Fruit fly (Drosophila melanogaster) whole organism, embryonic: ENCODE data around the gene mRpL28.

Source experiments
- CG10321 ChIP-seq: fragments of 200-800 bp; sonication (Bioruptor generic); IDR thresholded peaks from 2 replicates; pipeline ENCODE4 v1.3.6; 2022; ENCODE audit warnings: missing biosample characterization, missing genetic modification characterization
- CG11247 ChIP-seq: fragments of 200-800 bp; sonication (Bioruptor generic); IDR thresholded peaks from 2 replicates; pipeline ENCODE4 v1.3.6; 2022; ENCODE audit warnings: missing biosample characterization, missing genetic modification characterization
- CG11696 ChIP-seq: fragments of 200-800 bp; sonication (Bioruptor generic); IDR thresholded peaks from 2 replicates; pipeline ENCODE4 v1.3.6; 2022; ENCODE audit warnings: missing biosample characterization, missing genetic modification characterization
- CG12299 ChIP-seq: fragments of 200-800 bp; sonication (Bioruptor generic); optimal IDR thresholded peaks from 2 replicates; lab custom pipeline; 2018; ENCODE audit warnings: missing biosample characterization, mild to moderate bottlenecking, missing genetic modification characterization
- CG13287 ChIP-seq: fragments of 200-800 bp; sonication (Bioruptor generic); IDR thresholded peaks from 2 replicates; pipeline ENCODE4 v1.3.6; 2022; ENCODE audit warnings: missing biosample characterization, missing genetic modification characterization; ENCODE audit not compliant: partially characterized antibody
- CG16813 ChIP-seq: fragments of 200-800 bp; sonication (Bioruptor generic); IDR thresholded peaks from 3 replicates; pipeline ENCODE4 v1.3.6; 2022; ENCODE audit warnings: missing biosample characterization, missing genetic modification characterization; ENCODE audit not compliant: partially characterized antibody
- CG16815 ChIP-seq: fragments of 200-800 bp; sonication (Bioruptor generic); optimal IDR thresholded peaks from 3 replicates; lab custom pipeline; 2017; ENCODE audit warnings: missing biosample characterization, mild to moderate bottlenecking, missing genetic modification characterization
- CG17328 ChIP-seq: fragments of 200-800 bp; sonication (Bioruptor generic); IDR thresholded peaks from 2 replicates; pipeline ENCODE4 v1.3.6; 2022; ENCODE audit warnings: missing biosample characterization, missing genetic modification characterization
- CG18262 ChIP-seq: fragments of 200-800 bp; optimal IDR thresholded peaks from 3 replicates; lab custom pipeline; 2019; ENCODE audit warnings: missing biosample characterization, mild to moderate bottlenecking, missing genetic modification characterization, moderate library complexity
- CG18476 ChIP-seq: fragments of 200-800 bp; sonication (Bioruptor generic); optimal IDR thresholded peaks from 2 replicates; lab custom pipeline; 2016; ENCODE audit warnings: missing biosample characterization, mild to moderate bottlenecking, missing genetic modification characterization
- CG2129 ChIP-seq: fragments of 200-800 bp; sonication (Bioruptor generic); IDR thresholded peaks from 2 replicates; pipeline ENCODE4 v1.3.6; 2022; ENCODE audit warnings: missing biosample characterization, missing genetic modification characterization; ENCODE audit not compliant: partially characterized antibody
- CG30020 ChIP-seq: fragments of 200-800 bp; optimal IDR thresholded peaks from 2 replicates; lab custom pipeline; 2019; ENCODE audit warnings: missing biosample characterization, mild to moderate bottlenecking, missing genetic modification characterization, moderate library complexity
- CG31224 ChIP-seq: fragments of 200-800 bp; sonication (Bioruptor generic); IDR thresholded peaks from 2 replicates; pipeline ENCODE4 v1.3.6; 2022; ENCODE audit warnings: missing biosample characterization, missing genetic modification characterization
- CG31388 ChIP-seq: fragments of 200-800 bp; sonication (Bioruptor generic); optimal IDR thresholded peaks from 2 replicates; lab custom pipeline; 2016; ENCODE audit warnings: missing biosample characterization, missing genetic modification characterization
- CG32772 ChIP-seq: fragments of 200-800 bp; sonication (Bioruptor generic); IDR thresholded peaks from 2 replicates; pipeline ENCODE4 v1.3.6; 2022; ENCODE audit warnings: missing biosample characterization, missing genetic modification characterization
- CG3995 ChIP-seq: fragments of 200-800 bp; sonication (Bioruptor generic); optimal IDR thresholded peaks from 3 replicates; lab custom pipeline; 2016; ENCODE audit warnings: missing biosample characterization, missing genetic modification characterization
- CG7839 ChIP-seq: fragments of 200-800 bp; sonication (Bioruptor generic); optimal IDR thresholded peaks from 3 replicates; lab custom pipeline; 2018; ENCODE audit warnings: missing biosample characterization, mild to moderate bottlenecking, missing genetic modification characterization, moderate library complexity
- CG8089 ChIP-seq: fragments of 200-800 bp; sonication (Bioruptor generic); optimal IDR thresholded peaks from 3 replicates; lab custom pipeline; 2016; ENCODE audit warnings: missing biosample characterization, missing genetic modification characterization
- CG8944 ChIP-seq: fragments of 200-800 bp; sonication (Bioruptor generic); optimal IDR thresholded peaks from 3 replicates; lab custom pipeline; 2016; ENCODE audit warnings: missing biosample characterization, missing genetic modification characterization
- CG9876 ChIP-seq: fragments of 200-800 bp; sonication (Bioruptor generic); optimal IDR thresholded peaks from 2 replicates; lab custom pipeline; 2016; ENCODE audit warnings: missing biosample characterization, missing genetic modification characterization
- Doc3 ChIP-seq: fragments of 200-800 bp; sonication (Bioruptor generic); IDR thresholded peaks from 3 replicates; pipeline ENCODE4 v1.3.6; 2022; ENCODE audit warnings: missing biosample characterization, missing genetic modification characterization; ENCODE audit not compliant: partially characterized antibody
- Elba2 ChIP-seq: fragments of 200-800 bp; sonication (Bioruptor generic); optimal IDR thresholded peaks from 3 replicates; lab custom pipeline; 2016; ENCODE audit warnings: missing biosample characterization, missing genetic modification characterization
- Fer2 ChIP-seq: fragments of 200-800 bp; sonication (Bioruptor generic); optimal IDR thresholded peaks from 2 replicates; lab custom pipeline; 2018; ENCODE audit warnings: missing biosample characterization, mild to moderate bottlenecking, missing genetic modification characterization, moderate library complexity
- Hr39 ChIP-seq: fragments of >200 bp; optimal IDR thresholded peaks from 2 replicates; lab custom pipeline; 2017
- Hr78 ChIP-seq, 2 experiments: fragments of 200-800 bp in 1 of 2; fragments of >200 bp in 1 of 2; sonication (Bioruptor generic) in 1 of 2; optimal IDR thresholded peaks; 2 replicates each; lab custom pipeline; 2017 to 2019; ENCODE audit warnings: missing biosample characterization in 2 of 2, missing genetic modification characterization in 2 of 2, mild to moderate bottlenecking in 1 of 2, moderate library complexity in 1 of 2
- Meics ChIP-seq: fragments of 200-800 bp; sonication (Bioruptor generic); optimal IDR thresholded peaks from 2 replicates; lab custom pipeline; 2017; ENCODE audit warnings: missing biosample characterization, mild to moderate bottlenecking, missing genetic modification characterization
- NC2α ChIP-seq: fragments of 200-800 bp; sonication (Bioruptor generic); optimal IDR thresholded peaks from 2 replicates; lab custom pipeline; 2016; ENCODE audit warnings: missing biosample characterization, missing genetic modification characterization
- NC2β ChIP-seq: fragments of 200-800 bp; sonication (Bioruptor generic); optimal IDR thresholded peaks from 2 replicates; lab custom pipeline; 2016; ENCODE audit warnings: missing biosample characterization, missing genetic modification characterization
- NFAT ChIP-seq: fragments of 200-800 bp; sonication (Bioruptor generic); IDR thresholded peaks from 2 replicates; pipeline ENCODE4 v1.3.6; 2022; ENCODE audit warnings: missing biosample characterization, missing genetic modification characterization
- Poxn ChIP-seq: fragments of 200-800 bp; sonication (Bioruptor generic); IDR thresholded peaks from 2 replicates; pipeline ENCODE4 v1.3.6; 2022; ENCODE audit warnings: missing biosample characterization, missing genetic modification characterization
- Scr ChIP-seq: fragments of 200-800 bp; sonication (Bioruptor generic); IDR thresholded peaks from 2 replicates; pipeline ENCODE4 v1.3.6; 2022; ENCODE audit warnings: missing biosample characterization, missing genetic modification characterization; ENCODE audit not compliant: partially characterized antibody
- Usf ChIP-seq: fragments of 200-800 bp; sonication (Bioruptor generic); optimal IDR thresholded peaks from 2 replicates; lab custom pipeline; 2017; ENCODE audit warnings: missing genotype, missing biosample characterization, missing genetic modification characterization
- YL-1 ChIP-seq: fragments of 200-800 bp; sonication (Bioruptor generic); optimal IDR thresholded peaks from 3 replicates; lab custom pipeline; 2017; ENCODE audit warnings: missing biosample characterization, mild to moderate bottlenecking, missing genetic modification characterization
- ab ChIP-seq: fragments of 200-800 bp; sonication (Bioruptor generic); optimal IDR thresholded peaks from 2 replicates; lab custom pipeline; 2016; ENCODE audit warnings: missing biosample characterization, missing genetic modification characterization
- bcd ChIP-seq: fragments of 200-800 bp; sonication (Bioruptor generic); optimal IDR thresholded peaks from 2 replicates; lab custom pipeline; 2017; ENCODE audit warnings: missing biosample characterization, mild to moderate bottlenecking, missing genetic modification characterization
- crol ChIP-seq: fragments of 200-800 bp; sonication (Bioruptor generic); IDR thresholded peaks from 2 replicates; pipeline ENCODE4 v1.3.6; 2022; ENCODE audit warnings: missing biosample characterization, missing genetic modification characterization
- dmrt11E ChIP-seq: fragments of 200-800 bp; sonication (Bioruptor generic); optimal IDR thresholded peaks from 3 replicates; lab custom pipeline; 2018; ENCODE audit warnings: missing biosample characterization, mild to moderate bottlenecking, missing genetic modification characterization, moderate library complexity
- ems ChIP-seq: fragments of 200-800 bp; sonication (Bioruptor generic); optimal IDR thresholded peaks from 3 replicates; lab custom pipeline; 2016; ENCODE audit warnings: missing biosample characterization, missing genetic modification characterization
- fd102C ChIP-seq: fragments of 200-800 bp; sonication (Bioruptor generic); optimal IDR thresholded peaks from 2 replicates; lab custom pipeline; 2018; ENCODE audit warnings: missing biosample characterization, mild to moderate bottlenecking, missing genetic modification characterization, moderate library complexity
- gsb-n ChIP-seq: fragments of 200-800 bp; sonication (Bioruptor generic); optimal IDR thresholded peaks from 3 replicates; lab custom pipeline; 2018; ENCODE audit warnings: missing biosample characterization, mild to moderate bottlenecking, missing genetic modification characterization
- insv ChIP-seq, 2 experiments: fragments of 200-800 bp; sonication (Bioruptor generic); optimal IDR thresholded peaks; 3 replicates each; lab custom pipeline; 2016 to 2018; ENCODE audit warnings: missing biosample characterization in 2 of 2, missing genetic modification characterization in 2 of 2
- mirr ChIP-seq: fragments of 200-800 bp; sonication (Bioruptor generic); optimal IDR thresholded peaks from 3 replicates; lab custom pipeline; 2018; ENCODE audit warnings: missing biosample characterization, mild to moderate bottlenecking, missing genetic modification characterization
- oc ChIP-seq: fragments of 200-800 bp; sonication (Bioruptor generic); optimal IDR thresholded peaks from 2 replicates; lab custom pipeline; 2018; ENCODE audit warnings: missing biosample characterization, mild to moderate bottlenecking, missing genetic modification characterization, moderate library complexity
- ranshi ChIP-seq: fragments of 200-800 bp; sonication (Bioruptor generic); IDR thresholded peaks from 2 replicates; pipeline ENCODE4 v1.3.6; 2022; ENCODE audit warnings: missing biosample characterization, missing genetic modification characterization
- ro ChIP-seq: fragments of 200-800 bp; sonication (Bioruptor generic); IDR thresholded peaks from 2 replicates; pipeline ENCODE4 v1.3.6; 2022; ENCODE audit warnings: missing biosample characterization, missing genetic modification characterization
- sens-2 ChIP-seq: fragments of 200-800 bp; sonication (Bioruptor generic); IDR thresholded peaks from 2 replicates; pipeline ENCODE4 v1.3.6; 2022; ENCODE audit warnings: missing biosample characterization, missing genetic modification characterization
- slbo ChIP-seq: fragments of 200-800 bp; sonication (Bioruptor generic); IDR thresholded peaks from 2 replicates; pipeline ENCODE4 v1.3.6; 2022; ENCODE audit warnings: missing biosample characterization, missing genetic modification characterization
- stc ChIP-seq: fragments of 200-800 bp; sonication (Bioruptor generic); IDR thresholded peaks from 2 replicates; pipeline ENCODE4 v1.3.6; 2022; ENCODE audit warnings: missing biosample characterization, missing genetic modification characterization
- trem ChIP-seq: fragments of 200-800 bp; optimal IDR thresholded peaks from 3 replicates; lab custom pipeline; 2019; ENCODE audit warnings: missing biosample characterization, mild to moderate bottlenecking, missing genetic modification characterization, moderate library complexity
- z ChIP-seq: fragments of 200-800 bp; sonication (Bioruptor generic); IDR thresholded peaks from 3 replicates; pipeline ENCODE4 v1.3.6; 2022; ENCODE audit warnings: missing biosample characterization, missing genetic modification characterization

The mRpL28 gene

DNA sequence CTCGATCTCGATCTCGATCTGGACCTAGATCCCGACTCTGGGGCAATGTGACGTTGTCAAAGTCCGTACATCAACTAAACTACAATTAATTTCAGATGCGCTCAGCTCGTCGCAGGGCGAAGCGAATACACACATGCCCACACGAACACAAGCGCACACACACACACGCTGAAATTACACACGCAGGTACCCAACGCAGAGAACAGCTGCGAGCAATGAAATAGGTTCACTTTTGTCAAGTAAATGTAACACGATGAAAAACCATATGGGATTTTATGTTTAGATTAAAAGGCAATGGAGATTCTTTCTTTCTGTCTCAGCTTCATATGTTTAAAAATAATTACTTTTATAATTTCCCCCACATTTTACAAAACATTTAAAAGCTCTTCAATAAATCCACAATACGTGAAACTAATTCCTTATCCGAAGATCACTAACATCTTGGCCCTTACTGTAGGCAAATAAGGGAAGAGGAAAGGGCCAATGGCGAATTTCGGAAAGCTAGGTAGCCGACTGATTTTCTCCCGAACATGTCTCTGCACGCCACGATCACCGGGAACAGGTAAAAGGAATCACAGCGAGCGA lies 26.6 kb downstream of the mRpL28 start (continued):
- TF ChIP-seq CG3995 (peak; percentile 30), CG10321 (GFP tag; lab: Robert Waterston, UW) (no peak), CG18476 (peak; percentile 78), NC2α (GFP tag; lab: Kevin White, UChicago) (no peak), gsb-n (tag; lab: Kevin White, UChicago) (peak; percentile 73), CG7839 (tag; lab: Kevin White, UChicago) (peak; percentile 88), Usf (GFP tag; lab: Kevin White, UChicago) (peak; percentile 64), CG17328 (GFP tag; lab: Robert Waterston, UW) (peak; percentile 84), CG31224 (GFP tag; lab: Robert Waterston, UW) (peak; percentile 70), sens-2 (GFP tag; lab: Robert Waterston, UW) (peak; percentile 60), YL-1 (peak; percentile 51), Elba2 (GFP tag; lab: Kevin White, UChicago) (peak; percentile 54), ro (GFP tag; lab: Robert Waterston, UW) (peak; percentile 57; the same call in 1 of the 2 replicates), Meics (peak; percentile 82), stc (peak; percentile 73), NFAT (peak; percentile 70), CG12299 (tag; lab: Kevin White, UChicago) (peak; percentile 78), fd102C (peak; percentile 83), Scr (GFP tag; lab: Robert Waterston, UW) (no peak), Hr78 (GFP tag; optimal IDR thresholded peaks at IDR 0.05; lab: Kevin White, UChicago) (peak in 1 of 2 experiments; percentile 60), Hr39 (lab: Kevin White, UChicago) (no peak), CG32772 (peak; percentile 70), CG11696 (GFP tag; lab: Robert Waterston, UW) (peak; percentile 99), CG18262 (tag; lab: Kevin White, UChicago) (peak; percentile 94), CG11247 (GFP tag; lab: Robert Waterston, UW) (peak; percentile 59), CG9876 (GFP tag; lab: Kevin White, UChicago) (peak; percentile 49), insv (GFP tag; optimal IDR thresholded peaks at IDR 0.05; lab: Kevin White, UChicago) (peak in 1 of 2 experiments; percentile 47), CG8089 (peak; percentile 66), CG16815 (GFP tag; lab: Kevin White, UChicago) (peak; percentile 90), ab (peak; percentile 66), trem (tag; lab: Kevin White, UChicago) (peak; percentile 79), CG16813 (GFP tag; lab: Robert Waterston, UW) (0 out of 3 replicates have a peak, but pooled peaks have one; percentile 13), dmrt11E (tag; lab: Kevin White, UChicago) (peak; percentile 93), CG2129 (GFP tag; lab: Robert Waterston, UW) (no peak), CG30020 (peak; percentile 60), Doc3 (no peak), CG13287 (GFP tag; lab: Robert Waterston, UW) (no peak), bcd (GFP tag; lab: Kevin White, UChicago) (peak; percentile 80), ranshi (peak; percentile 72; the same call in 1 of the 2 replicates), crol (GFP tag; lab: Robert Waterston, UW) (no peak), NC2β (GFP tag; lab: Kevin White, UChicago) (peak; percentile 86), ems (peak; percentile 59), oc (tag; lab: Kevin White, UChicago) (peak; percentile 42), z (GFP tag; lab: Robert Waterston, UW) (no peak), CG31388 (no peak), slbo (GFP tag; lab: Robert Waterston, UW) (peak; percentile 86), Fer2 (peak; percentile 75), Poxn (GFP tag; lab: Robert Waterston, UW) (peak; percentile 56), mirr (GFP tag; lab: Kevin White, UChicago) (peak; percentile 31), CG8944 (GFP tag; lab: Kevin White, UChicago) (peak; percentile 44)
